Worm (Caenorhabditis elegans) whole organism, L2 larva: ENCODE measurements around the gene egli-1.

ENCODE experiments used
- aly-2 ChIP-seq: fragments of 150-350 bp; optimal IDR thresholded peaks from 2 replicates; lab custom pipeline; 2014; ENCODE audit warnings: missing biosample characterization, missing genetic modification characterization
- skn-1 ChIP-seq: sonication (generic microtip); optimal IDR thresholded peaks from 2 replicates; lab custom pipeline; 2017; ENCODE audit warnings: missing biosample characterization, missing genetic modification characterization

DNA sequence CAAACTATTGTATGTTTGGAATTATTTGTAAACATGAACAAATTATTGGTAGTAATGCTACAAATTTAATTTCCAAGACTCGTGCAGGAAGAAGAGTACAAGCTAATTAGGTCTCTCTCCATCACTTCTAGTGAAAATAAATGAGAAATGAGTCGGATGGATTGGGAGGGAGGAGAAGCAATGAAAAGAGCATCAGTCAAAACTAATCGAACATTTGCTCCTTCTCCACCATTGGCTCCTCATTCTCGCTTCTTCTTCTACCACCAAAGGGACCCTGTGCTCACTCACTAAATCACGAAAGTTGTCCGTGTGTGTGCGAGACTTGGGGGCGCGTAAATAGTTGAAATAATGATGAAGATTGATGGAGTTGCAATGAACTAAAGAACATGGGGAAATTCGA, 16.9 kb upstream of the egli-1 start:
- TF ChIP-seq aly-2 (tag; lab: Kevin White, UChicago), result no peak
- no peak for TF ChIP-seq skn-1 (tag; lab: Kevin White, UChicago)
